Fruit fly (Drosophila melanogaster) S2 (cell line): ENCODE results near the gene Prx1.

ENCODE experiments used
- CG8478 ChIP-seq: fragments of >200 bp; optimal IDR thresholded peaks from 2 replicates; lab custom pipeline; 2018
- CTCF ChIP-seq, 2 experiments: fragments of >200 bp; optimal IDR thresholded peaks; 2 replicates each; lab custom pipeline; 2018

The Prx1 gene

dm6 chr3L:15208695-15209450 lies 1.2 kb downstream of the Prx1 start:
- no peak for TF ChIP-seq CG8478 (lab: Kevin White, UChicago)
- TF ChIP-seq CTCF (optimal IDR thresholded peaks at IDR 0.05; lab: Kevin White, UChicago): no peak

- TF ChIP-seq CTCF (optimal IDR thresholded peaks at IDR 0.05; lab: Kevin White, UChicago) (no peak), CG8478 (lab: Kevin White, UChicago) (no peak)
Observed at dm6 chr3L:15211845-15212619, 4.4 kb downstream of the Prx1 start.

dm6 chr3L:15214348-15215238 lies 6.9 kb downstream of the Prx1 start:
- TF ChIP-seq CTCF (optimal IDR thresholded peaks at IDR 0.05; lab: Kevin White, UChicago) (no peak), CG8478 (lab: Kevin White, UChicago) (no peak)

dm6 chr3L:15220322-15220721 lies 12.7 kb downstream of the Prx1 start:
- no peak for TF ChIP-seq CG8478 (lab: Kevin White, UChicago)
- no peak for TF ChIP-seq CTCF (optimal IDR thresholded peaks at IDR 0.05; lab: Kevin White, UChicago)

- no peak for TF ChIP-seq CTCF (optimal IDR thresholded peaks at IDR 0.05; lab: Kevin White, UChicago)
- no peak for TF ChIP-seq CG8478 (lab: Kevin White, UChicago)
Observed at dm6 chr3L:15222271-15222670, 14.6 kb downstream of the Prx1 start.

- TF ChIP-seq CG8478 (lab: Kevin White, UChicago): no peak
- no peak for TF ChIP-seq CTCF (optimal IDR thresholded peaks at IDR 0.05; lab: Kevin White, UChicago)
Observed at dm6 chr3L:15223761-15224160, 16.1 kb downstream of the Prx1 start.

- no peak for TF ChIP-seq CTCF (optimal IDR thresholded peaks at IDR 0.05; lab: Kevin White, UChicago)
- TF ChIP-seq CG8478 (lab: Kevin White, UChicago): no peak
Observed at dm6 chr3L:15224631-15225030, 17.0 kb downstream of the Prx1 start.

dm6 chr3L:15225689-15226088 lies 18.0 kb downstream of the Prx1 start:
- TF ChIP-seq CTCF (optimal IDR thresholded peaks at IDR 0.05; lab: Kevin White, UChicago): no peak
- TF ChIP-seq CG8478 (lab: Kevin White, UChicago): no peak

dm6 chr3L:15226608-15227007 lies 19.0 kb downstream of the Prx1 start:
- TF ChIP-seq CG8478 (lab: Kevin White, UChicago) (no peak), CTCF (optimal IDR thresholded peaks at IDR 0.05; lab: Kevin White, UChicago) (no peak)

- TF ChIP-seq CTCF (optimal IDR thresholded peaks at IDR 0.05; lab: Kevin White, UChicago) (no peak), CG8478 (lab: Kevin White, UChicago) (no peak)
Observed at dm6 chr3L:15227533-15228124, 20.0 kb downstream of the Prx1 start.

dm6 chr3L:15229447-15229846 lies 21.8 kb downstream of the Prx1 start:
- no peak for TF ChIP-seq CTCF (optimal IDR thresholded peaks at IDR 0.05; lab: Kevin White, UChicago)
- no peak for TF ChIP-seq CG8478 (lab: Kevin White, UChicago)

- TF ChIP-seq CG8478 (lab: Kevin White, UChicago) (no peak), CTCF (optimal IDR thresholded peaks at IDR 0.05; lab: Kevin White, UChicago) (no peak)
Observed at dm6 chr3L:15230178-15230856, 22.7 kb downstream of the Prx1 start.

- no peak for TF ChIP-seq CG8478 (lab: Kevin White, UChicago)
- TF ChIP-seq CTCF (optimal IDR thresholded peaks at IDR 0.05; lab: Kevin White, UChicago): no peak
Observed at dm6 chr3L:15231167-15231566, 23.5 kb downstream of the Prx1 start.
